Worm (Caenorhabditis elegans): ENCODE measurements around the gene Y55F3C.17.

ce11 chrIV:657046-657445, 41.2 kb downstream of the Y55F3C.17 start:
- no peak for TF ChIP-seq B0019.2 (GFP tag; conservative IDR thresholded peaks at IDR 0.05)
- TF ChIP-seq ztf-26 (tag; optimal IDR thresholded peaks at IDR 0.05): no peak
- no peak for TF ChIP-seq B0336.3 (GFP tag; IDR thresholded peaks at IDR 0.05)
- TF ChIP-seq pha-4 (tag; optimal IDR thresholded peaks at IDR 0.05): no peak
- no peak for TF ChIP-seq ets-4 (GFP tag; optimal IDR thresholded peaks at IDR 0.05)
- no peak for TF ChIP-seq gei-17 (GFP tag; optimal IDR thresholded peaks at IDR 0.05)
- TF ChIP-seq D2030.7 (GFP tag; IDR thresholded peaks at IDR 0.05): no peak
- no peak for TF ChIP-seq snpc-1.1 (tag; optimal IDR thresholded peaks at IDR 0.05; ENCODE audit: insufficient read depth)
- no peak for TF ChIP-seq ztf-28 (GFP tag; IDR thresholded peaks at IDR 0.05)
- no peak for TF ChIP-seq ama-1 (optimal IDR thresholded peaks at IDR 0.05)
- no peak for TF ChIP-seq ama-1 (GFP tag; optimal IDR thresholded peaks at IDR 0.05)
- TF ChIP-seq dox-1 (GFP tag; IDR thresholded peaks at IDR 0.05): no peak

All from whole organism, young adult.